Fruit fly (Drosophila melanogaster) whole organism, adult: Measurements from ENCODE around the gene ova.

Experiments used
- CG5204 ChIP-seq: fragments of 200-800 bp; sonication (Bioruptor generic); optimal IDR thresholded peaks from 2 replicates; lab custom pipeline; 2016; ENCODE audit warnings: missing biosample characterization, missing genetic modification characterization
- CG7045 ChIP-seq: fragments of 200-800 bp; sonication (Bioruptor generic); optimal IDR thresholded peaks from 2 replicates; lab custom pipeline; 2017; ENCODE audit warnings: missing biosample characterization, mild to moderate bottlenecking, missing genetic modification characterization
- CG7101 ChIP-seq: fragments of 200-800 bp; sonication (Bioruptor generic); optimal IDR thresholded peaks from 2 replicates; lab custom pipeline; 2018; ENCODE audit warnings: missing biosample characterization, mild to moderate bottlenecking, missing genetic modification characterization, moderate library complexity
- Mnt ChIP-seq: fragments of 200-800 bp; sonication (Bioruptor generic); optimal IDR thresholded peaks from 2 replicates; lab custom pipeline; 2016; ENCODE audit warnings: missing biosample characterization, mild to moderate bottlenecking, missing genetic modification characterization
- cic ChIP-seq: fragments of 200-800 bp; sonication (Bioruptor generic); optimal IDR thresholded peaks from 2 replicates; lab custom pipeline; 2017; ENCODE audit warnings: missing biosample characterization, mild to moderate bottlenecking, missing genetic modification characterization, moderate library complexity
- ovo ChIP-seq: fragments of 200-800 bp; sonication (Bioruptor generic); optimal IDR thresholded peaks from 2 replicates; lab custom pipeline; 2016; ENCODE audit warnings: missing biosample characterization, missing genetic modification characterization
- pad ChIP-seq: fragments of 200-800 bp; sonication (Bioruptor generic); optimal IDR thresholded peaks from 3 replicates; lab custom pipeline; 2017; ENCODE audit warnings: missing biosample characterization, missing genetic modification characterization, mild to moderate bottlenecking, moderate library complexity, missing genetic modification reagents

- TF ChIP-seq pad (no peak), CG5204 (GFP tag; lab: Kevin White, UChicago) (no peak), CG7045 (no peak), CG7101 (tag; lab: Kevin White, UChicago) (no peak), ovo (GFP tag; lab: Kevin White, UChicago) (no peak), cic (no peak), Mnt (no peak)
These were observed 8.8 kb downstream of the ova start, which contains the start of gene Bcs1 for dm6 chr2L:10222550-10223231.
